Worm (Caenorhabditis elegans): Measurements from ENCODE around the gene T10H10.2.

DNA sequence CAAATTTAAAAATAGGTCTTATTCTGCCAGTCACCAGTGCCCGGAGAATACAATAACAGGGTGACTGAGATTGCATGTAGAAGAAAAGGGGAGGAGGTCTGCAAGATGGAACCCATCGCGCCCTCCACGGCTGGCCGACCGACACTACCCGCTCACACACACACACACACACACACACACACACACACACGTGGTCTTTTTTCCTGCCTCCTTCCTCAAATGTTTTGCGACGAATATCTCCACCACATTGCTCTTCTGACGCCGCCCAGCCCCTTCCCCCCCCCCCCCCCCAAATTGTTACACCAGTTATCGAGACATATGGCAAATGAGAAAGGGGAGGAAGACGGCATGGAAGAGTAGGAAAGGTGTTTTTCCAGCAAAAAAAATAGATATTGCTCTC is 27.2 kb downstream of the T10H10.2 start:
- TF ChIP-seq ztf-29 (GFP tag; IDR thresholded peaks at IDR 0.05) (no peak), med-1 (GFP tag; optimal IDR thresholded peaks at IDR 0.05; ENCODE audit: insufficient read depth) (no peak), flt-1 (GFP tag; IDR thresholded peaks at IDR 0.05) (peak; percentile 68; the same call in 1 of the 2 replicates), ref-1 (GFP tag; conservative IDR thresholded peaks at IDR 0.05) (no peak), tab-1 (GFP tag; IDR thresholded peaks at IDR 0.05) (peak; percentile 62; the same call in 1 of the 2 replicates)

Measured in whole organism, midembryonic.